Worm (Caenorhabditis elegans): ENCODE measurements around the gene F13A2.10.

DNA sequence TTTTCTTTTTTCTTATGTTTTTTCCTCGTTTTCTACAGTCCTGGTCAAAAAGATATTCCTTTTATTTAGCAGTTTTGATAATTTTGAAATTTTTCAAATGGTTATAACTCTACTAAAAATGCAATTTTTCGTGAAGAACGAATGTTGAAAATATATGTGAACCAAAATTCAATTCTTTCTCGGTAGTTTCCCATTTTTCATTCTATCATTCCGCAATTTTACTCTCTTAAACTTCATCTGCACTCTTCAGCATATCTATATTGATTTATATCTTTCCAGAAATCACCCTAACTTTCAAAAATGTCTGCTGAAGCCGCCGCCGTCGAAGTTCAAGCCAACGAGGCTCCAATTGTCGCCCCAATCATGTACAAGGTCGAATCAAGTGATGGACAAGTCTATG, 36.1 kb upstream of the F13A2.10 start, which contains the start of gene skr-7:
- TF ChIP-seq lin-39 (tag; optimal IDR thresholded peaks at IDR 0.05) (no peak), pha-4 (tag; optimal IDR thresholded peaks at IDR 0.05) (no peak), ama-1 (optimal IDR thresholded peaks at IDR 0.05) (no peak), elt-1 (tag; optimal IDR thresholded peaks at IDR 0.05) (no peak), unc-39 (tag; optimal IDR thresholded peaks at IDR 0.05) (no peak), ztf-4 (tag; optimal IDR thresholded peaks at IDR 0.05) (no peak), ceh-82 (tag; optimal IDR thresholded peaks at IDR 0.05) (no peak), snpc-4 (tag; optimal IDR thresholded peaks at IDR 0.05) (no peak)

Measured in whole organism, L3 larva.